Worm (Caenorhabditis elegans) whole organism, L4/young adult: Measurements from ENCODE around the gene F54H12.4.
"Not testable (repeated sequence)": the region's sequence is repeated elsewhere in the genome, so short reads cannot be mapped to it uniquely, and the experiment has no call there.

Source experiments
- W03F9.2 ChIP-seq: fragments of 150-350 bp; optimal IDR thresholded peaks from 2 replicates; lab custom pipeline; 2014; ENCODE audit warnings: missing biosample characterization, missing genetic modification characterization
- dao-5 ChIP-seq: sonication (generic microtip); optimal IDR thresholded peaks from 2 replicates; lab custom pipeline; 2016; ENCODE audit warnings: missing genotype, missing genetic modification characterization, moderate library complexity, missing compliant biosample characterization
- him-1 ChIP-seq: sonication (generic microtip); optimal IDR thresholded peaks from 2 replicates; lab custom pipeline; 2016; ENCODE audit warnings: missing genotype, missing genetic modification reagents, missing genetic modification characterization, missing compliant biosample characterization

Gene F54H12.4

ce11 chrIII:7962641-7963040 lies at the start of gene F54H12.4:
F54H12.4 (minus strand) TSS chrIII:7962741.
- TF ChIP-seq him-1 (tag; lab: Kevin White, UChicago); dao-5 (tag; lab: Kevin White, UChicago); W03F9.2: not testable (repeated sequence)

- TF ChIP-seq him-1 (tag; lab: Kevin White, UChicago): no peak
- no peak for TF ChIP-seq dao-5 (tag; lab: Kevin White, UChicago)
- TF ChIP-seq W03F9.2: no peak
Observed at ce11 chrIII:8010260-8010822, 47.8 kb upstream of the F54H12.4 start, which contains the start of gene cit-1.2. cit-1.2 (plus strand) TSS chrIII:8010772.

- peak; percentile 27 for TF ChIP-seq W03F9.2
- TF ChIP-seq him-1 (tag; lab: Kevin White, UChicago): no peak
- TF ChIP-seq dao-5 (tag; lab: Kevin White, UChicago): no peak
Observed at ce11 chrIII:8009769-8010168, 47.2 kb upstream of the F54H12.4 start, which contains the start of gene cit-1.1. cit-1.1 (minus strand) TSS chrIII:8009821.

- no peak for TF ChIP-seq W03F9.2
- no peak for TF ChIP-seq him-1 (tag; lab: Kevin White, UChicago)
- no peak for TF ChIP-seq dao-5 (tag; lab: Kevin White, UChicago)
Observed at ce11 chrIII:8004091-8004490, 41.5 kb upstream of the F54H12.4 start, which contains the start of gene C06G4.6. C06G4.6 (plus strand) TSS chrIII:8004391.

ce11 chrIII:8001557-8001956 lies 39.0 kb upstream of the F54H12.4 start:
- TF ChIP-seq dao-5 (tag; lab: Kevin White, UChicago): no peak
- no peak for TF ChIP-seq him-1 (tag; lab: Kevin White, UChicago)
- no peak for TF ChIP-seq W03F9.2

- TF ChIP-seq dao-5 (tag; lab: Kevin White, UChicago): no peak
- no peak for TF ChIP-seq W03F9.2
Observed at ce11 chrIII:7997447-7998046, 35.0 kb upstream of the F54H12.4 start.

ce11 chrIII:7996353-7996752 lies 33.8 kb upstream of the F54H12.4 start, which contains the start of gene npr-17:
npr-17 (minus strand) TSS chrIII:7996453.
- TF ChIP-seq W03F9.2 (no peak), him-1 (tag; lab: Kevin White, UChicago) (no peak), dao-5 (tag; lab: Kevin White, UChicago) (no peak)

ce11 chrIII:7986585-7987171 lies 24.1 kb upstream of the F54H12.4 start, which contains the start of gene hrpk-2:
hrpk-2 (plus strand) TSS chrIII:7987121.
- TF ChIP-seq W03F9.2 (peak; percentile 20), dao-5 (tag; lab: Kevin White, UChicago) (no peak), him-1 (tag; lab: Kevin White, UChicago) (no peak)

- TF ChIP-seq dao-5 (tag; lab: Kevin White, UChicago) (no peak), W03F9.2 (no peak), him-1 (tag; lab: Kevin White, UChicago) (no peak)
Observed at ce11 chrIII:7981938-7982337, 19.4 kb upstream of the F54H12.4 start.

ce11 chrIII:7981233-7981632 lies 18.7 kb upstream of the F54H12.4 start:
- TF ChIP-seq dao-5 (tag; lab: Kevin White, UChicago) (no peak), him-1 (tag; lab: Kevin White, UChicago) (no peak), W03F9.2 (no peak)

ce11 chrIII:7979659-7980058 lies 17.1 kb upstream of the F54H12.4 start, which contains the start of gene clp-1:
clp-1 (plus strand) TSS chrIII:7979959.
- TF ChIP-seq dao-5 (tag; lab: Kevin White, UChicago) (no peak), him-1 (tag; lab: Kevin White, UChicago) (no peak), W03F9.2 (no peak)

- TF ChIP-seq W03F9.2: no peak
- TF ChIP-seq dao-5 (tag; lab: Kevin White, UChicago): no peak
- no peak for TF ChIP-seq him-1 (tag; lab: Kevin White, UChicago)
Observed at ce11 chrIII:7978723-7979122, 16.2 kb upstream of the F54H12.4 start.

ce11 chrIII:7978289-7978688 lies 15.7 kb upstream of the F54H12.4 start:
- no peak for TF ChIP-seq him-1 (tag; lab: Kevin White, UChicago)
- TF ChIP-seq W03F9.2: no peak
- no peak for TF ChIP-seq dao-5 (tag; lab: Kevin White, UChicago)

ce11 chrIII:7977777-7978176 lies 15.2 kb upstream of the F54H12.4 start, which contains the start of gene C06G4.4:
C06G4.4 (minus strand) TSS chrIII:7977812.
- TF ChIP-seq him-1 (tag; lab: Kevin White, UChicago) (no peak), W03F9.2 (peak; percentile 16), dao-5 (tag; lab: Kevin White, UChicago) (no peak)
